Fruit fly (Drosophila melanogaster) whole organism, embryonic: ENCODE measurements around the gene Zdhhc8.

Experiments
- B-H1 ChIP-seq: fragments of 200-800 bp; sonication (Bioruptor generic); IDR thresholded peaks from 3 replicates; pipeline ENCODE4 v1.3.6; 2022; ENCODE audit warnings: missing biosample characterization, missing genetic modification characterization
- Bdp1 ChIP-seq: fragments of 200-800 bp; sonication (Bioruptor generic); optimal IDR thresholded peaks from 3 replicates; lab custom pipeline; 2016; ENCODE audit warnings: missing biosample characterization, missing genetic modification characterization
- CG13424 ChIP-seq: fragments of 200-800 bp; sonication (Bioruptor generic); optimal IDR thresholded peaks from 2 replicates; lab custom pipeline; 2019; ENCODE audit warnings: missing biosample characterization, mild to moderate bottlenecking, missing genetic modification characterization, moderate library complexity
- CG14050 ChIP-seq: fragments of 200-800 bp; sonication (Bioruptor generic); IDR thresholded peaks from 3 replicates; pipeline ENCODE4 v1.3.6; 2022; ENCODE audit warnings: missing biosample characterization, missing genetic modification characterization
- CG14710 ChIP-seq: fragments of 200-800 bp; sonication (Bioruptor generic); optimal IDR thresholded peaks from 3 replicates; lab custom pipeline; 2019; ENCODE audit warnings: missing biosample characterization, mild to moderate bottlenecking, missing genetic modification characterization, moderate library complexity
- CG15601 ChIP-seq: fragments of 200-800 bp; sonication (Bioruptor generic); optimal IDR thresholded peaks from 3 replicates; lab custom pipeline; 2019; ENCODE audit warnings: missing biosample characterization, mild to moderate bottlenecking, missing genetic modification characterization, moderate library complexity
- CG1647 ChIP-seq: fragments of 200-800 bp; sonication (Bioruptor generic); optimal IDR thresholded peaks from 3 replicates; lab custom pipeline; 2016; ENCODE audit warnings: missing biosample characterization, missing genetic modification characterization
- CG16863 ChIP-seq: fragments of 200-800 bp; sonication (Bioruptor generic); optimal IDR thresholded peaks from 3 replicates; lab custom pipeline; 2016; ENCODE audit warnings: missing biosample characterization, missing genetic modification characterization
- CG18262 ChIP-seq: fragments of 200-800 bp; optimal IDR thresholded peaks from 3 replicates; lab custom pipeline; 2019; ENCODE audit warnings: missing biosample characterization, mild to moderate bottlenecking, missing genetic modification characterization, moderate library complexity
- CG18619 ChIP-seq: fragments of 200-800 bp; sonication (Bioruptor generic); optimal IDR thresholded peaks from 3 replicates; lab custom pipeline; 2017; ENCODE audit warnings: missing biosample characterization, mild to moderate bottlenecking, missing genetic modification characterization
- CG2712 ChIP-seq: fragments of 200-800 bp; optimal IDR thresholded peaks from 3 replicates; lab custom pipeline; 2019; ENCODE audit warnings: missing biosample characterization, mild to moderate bottlenecking, missing genetic modification characterization, moderate library complexity
- CG3163 ChIP-seq: fragments of 200-800 bp; sonication (Bioruptor generic); optimal IDR thresholded peaks from 3 replicates; lab custom pipeline; 2016; ENCODE audit warnings: missing biosample characterization, missing genetic modification characterization
- CG32532 ChIP-seq: fragments of 200-800 bp; sonication (Bioruptor generic); IDR thresholded peaks from 2 replicates; pipeline ENCODE4 v1.3.6; 2022; ENCODE audit warnings: missing biosample characterization, missing genetic modification characterization
- CG34422 ChIP-seq: fragments of 200-800 bp; sonication (Bioruptor generic); IDR thresholded peaks from 3 replicates; pipeline ENCODE4 v1.3.6; 2022; ENCODE audit warnings: missing biosample characterization, missing genetic modification characterization
- CG8281 ChIP-seq: fragments of 200-800 bp; sonication (Bioruptor generic); optimal IDR thresholded peaks from 2 replicates; lab custom pipeline; 2018; ENCODE audit warnings: missing biosample characterization, mild to moderate bottlenecking, missing genetic modification characterization, moderate library complexity
- CG8765 ChIP-seq: fragments of 200-800 bp; sonication (Bioruptor generic); IDR thresholded peaks from 2 replicates; pipeline ENCODE4 v1.3.6; 2022; ENCODE audit warnings: missing biosample characterization, missing genetic modification characterization
- CG8944 ChIP-seq: fragments of 200-800 bp; sonication (Bioruptor generic); optimal IDR thresholded peaks from 3 replicates; lab custom pipeline; 2016; ENCODE audit warnings: missing biosample characterization, missing genetic modification characterization
- CG9817 ChIP-seq: fragments of 200-800 bp; sonication (Bioruptor generic); optimal IDR thresholded peaks from 2 replicates; lab custom pipeline; 2018; ENCODE audit warnings: missing biosample characterization, mild to moderate bottlenecking, missing genetic modification characterization, moderate library complexity
- Doc2 ChIP-seq: fragments of 200-800 bp; sonication (Bioruptor generic); IDR thresholded peaks from 2 replicates; pipeline ENCODE4 v1.3.6; 2022; ENCODE audit warnings: missing biosample characterization, missing genetic modification characterization
- ERR ChIP-seq: fragments of 200-800 bp; sonication (Bioruptor generic); optimal IDR thresholded peaks from 2 replicates; lab custom pipeline; 2016; ENCODE audit warnings: missing biosample characterization, missing genetic modification characterization
- GATAe ChIP-seq: fragments of 200-800 bp; sonication (Bioruptor generic); conservative IDR thresholded peaks from 2 replicates; pipeline ENCODE4 v1.3.6; 2022; ENCODE audit warnings: missing biosample characterization, missing genetic modification characterization
- Gsc ChIP-seq: fragments of 200-800 bp; sonication (Bioruptor generic); IDR thresholded peaks from 2 replicates; pipeline ENCODE4 v1.3.6; 2022; ENCODE audit warnings: missing biosample characterization, missing genetic modification characterization
- Gug ChIP-seq: fragments of 200-800 bp; sonication (Bioruptor generic); IDR thresholded peaks from 4 replicates; pipeline ENCODE4 v1.3.6; 2022; ENCODE audit warnings: missing biosample characterization, missing genetic modification characterization
- Hr51 ChIP-seq, 2 experiments: fragments of 200-800 bp; sonication (Bioruptor generic); optimal IDR thresholded peaks; 2 replicates in 1 of 2; 3 replicates in 1 of 2; lab custom pipeline; 2016 to 2018; ENCODE audit warnings: missing biosample characterization in 2 of 2, missing genetic modification characterization in 2 of 2, mild to moderate bottlenecking in 1 of 2, moderate library complexity in 1 of 2
- Lhr ChIP-seq: fragments of 200-800 bp; sonication (Bioruptor generic); optimal IDR thresholded peaks from 3 replicates; lab custom pipeline; 2017; ENCODE audit warnings: mild to moderate bottlenecking, missing biosample characterization, missing genetic modification reagents, missing genetic modification characterization
- Mrtf ChIP-seq: fragments of 200-800 bp; sonication (Bioruptor generic); IDR thresholded peaks from 3 replicates; pipeline ENCODE4 v1.3.6; 2022; ENCODE audit warnings: missing biosample characterization, missing genetic modification characterization
- NFAT ChIP-seq: fragments of 200-800 bp; sonication (Bioruptor generic); IDR thresholded peaks from 2 replicates; pipeline ENCODE4 v1.3.6; 2022; ENCODE audit warnings: missing biosample characterization, missing genetic modification characterization
- Optix ChIP-seq: fragments of 200-800 bp; sonication (Bioruptor generic); IDR thresholded peaks from 3 replicates; pipeline ENCODE4 v1.3.6; 2022; ENCODE audit warnings: missing biosample characterization, missing genetic modification characterization
- Side ChIP-seq: fragments of 200-800 bp; sonication (Bioruptor generic); optimal IDR thresholded peaks from 2 replicates; lab custom pipeline; 2016; ENCODE audit warnings: missing biosample characterization, missing genetic modification characterization
- Six4 ChIP-seq: fragments of 200-800 bp; sonication (Bioruptor generic); optimal IDR thresholded peaks from 2 replicates; lab custom pipeline; 2016; ENCODE audit warnings: missing biosample characterization, missing genetic modification characterization
- crol ChIP-seq: fragments of 200-800 bp; sonication (Bioruptor generic); IDR thresholded peaks from 2 replicates; pipeline ENCODE4 v1.3.6; 2022; ENCODE audit warnings: missing biosample characterization, missing genetic modification characterization
- dan ChIP-seq: fragments of 200-800 bp; sonication (Bioruptor generic); IDR thresholded peaks from 2 replicates; pipeline ENCODE4 v1.3.6; 2022; ENCODE audit warnings: missing biosample characterization, missing genetic modification characterization
- disco-r ChIP-seq: fragments of 200-800 bp; sonication (Bioruptor generic); optimal IDR thresholded peaks from 2 replicates; lab custom pipeline; 2016; ENCODE audit warnings: missing biosample characterization, missing genetic modification characterization
- dysf ChIP-seq: fragments of 200-800 bp; sonication (Bioruptor generic); IDR thresholded peaks from 3 replicates; pipeline ENCODE4 v1.3.6; 2022; ENCODE audit warnings: missing biosample characterization, missing genetic modification characterization
- gsb-n ChIP-seq: fragments of 200-800 bp; sonication (Bioruptor generic); optimal IDR thresholded peaks from 3 replicates; lab custom pipeline; 2018; ENCODE audit warnings: missing biosample characterization, mild to moderate bottlenecking, missing genetic modification characterization
- nau ChIP-seq: fragments of 200-800 bp; sonication (Bioruptor generic); optimal IDR thresholded peaks from 3 replicates; lab custom pipeline; 2017; ENCODE audit warnings: missing biosample characterization, mild to moderate bottlenecking, missing genetic modification characterization, missing genetic modification reagents
- oc ChIP-seq: fragments of 200-800 bp; sonication (Bioruptor generic); optimal IDR thresholded peaks from 2 replicates; lab custom pipeline; 2018; ENCODE audit warnings: missing biosample characterization, mild to moderate bottlenecking, missing genetic modification characterization, moderate library complexity
- phol ChIP-seq: fragments of 200-800 bp; sonication (Bioruptor generic); optimal IDR thresholded peaks from 3 replicates; lab custom pipeline; 2018; ENCODE audit warnings: missing biosample characterization, mild to moderate bottlenecking, missing genetic modification characterization, moderate library complexity
- row ChIP-seq: fragments of 200-800 bp; sonication (Bioruptor generic); IDR thresholded peaks from 3 replicates; pipeline ENCODE4 v1.3.6; 2022; ENCODE audit warnings: missing biosample characterization, missing genetic modification characterization
- seq ChIP-seq: fragments of 200-800 bp; sonication (Bioruptor generic); IDR thresholded peaks from 2 replicates; pipeline ENCODE4 v1.3.6; 2022; ENCODE audit warnings: missing biosample characterization, missing genetic modification characterization
- sisA ChIP-seq: fragments of 200-800 bp; sonication (Bioruptor generic); IDR thresholded peaks from 2 replicates; pipeline ENCODE4 v1.3.6; 2022; ENCODE audit warnings: missing biosample characterization, missing genetic modification characterization
- slbo ChIP-seq: fragments of 200-800 bp; sonication (Bioruptor generic); IDR thresholded peaks from 2 replicates; pipeline ENCODE4 v1.3.6; 2022; ENCODE audit warnings: missing biosample characterization, missing genetic modification characterization
- sug ChIP-seq: fragments of 200-800 bp; optimal IDR thresholded peaks from 2 replicates; lab custom pipeline; 2019; ENCODE audit warnings: missing biosample characterization, mild to moderate bottlenecking, missing genetic modification characterization, moderate library complexity
- tll ChIP-seq, 2 experiments: fragments of 200-800 bp in 1 of 2; fragments of >200 bp in 1 of 2; sonication (Bioruptor generic) in 1 of 2; optimal IDR thresholded peaks; 2 replicates each; lab custom pipeline; 2017 to 2019; ENCODE audit warnings: missing biosample characterization in 2 of 2, missing genetic modification characterization in 2 of 2, mild to moderate bottlenecking in 1 of 2, moderate library complexity in 1 of 2
- ttk ChIP-seq: fragments of 200-800 bp; sonication (Bioruptor generic); IDR thresholded peaks from 2 replicates; pipeline ENCODE4 v2.1.2; 2022; ENCODE audit warnings: missing biosample characterization, missing genetic modification characterization
- unc-4 ChIP-seq: fragments of 200-800 bp; sonication (Bioruptor generic); IDR thresholded peaks from 2 replicates; pipeline ENCODE4 v1.3.6; 2022; ENCODE audit warnings: missing biosample characterization, missing genetic modification characterization; ENCODE audit not compliant: partially characterized antibody
- vvl ChIP-seq: fragments of 200-800 bp; sonication (Bioruptor generic); IDR thresholded peaks from 2 replicates; pipeline ENCODE4 v1.3.6; 2022; ENCODE audit warnings: missing biosample characterization, missing genetic modification characterization
- zen ChIP-seq: fragments of 200-800 bp; sonication (Bioruptor generic); optimal IDR thresholded peaks from 3 replicates; lab custom pipeline; 2018; ENCODE audit warnings: missing biosample characterization, mild to moderate bottlenecking, missing genetic modification characterization, moderate library complexity

Zdhhc8 gene

dm6 chrX:9352112-9353096 is 3.6 kb downstream of the Zdhhc8 start (continued):
- TF ChIP-seq CG8281, result peak; percentile 64
- peak; percentile 70 for TF ChIP-seq Six4 (GFP tag; lab: Kevin White, UChicago)
- no peak for TF ChIP-seq Doc2 (GFP tag; lab: Robert Waterston, UW)
- TF ChIP-seq CG8944 (GFP tag; lab: Kevin White, UChicago), result peak; percentile 30
- TF ChIP-seq Hr51 (GFP tag; optimal IDR thresholded peaks at IDR 0.05; lab: Kevin White, UChicago), result peak; percentile 37 to 89
- peak; percentile 91 for TF ChIP-seq vvl (GFP tag; lab: Robert Waterston, UW)
- peak; percentile 39 for TF ChIP-seq ERR
- TF ChIP-seq dan, result no peak
- peak; percentile 71 for TF ChIP-seq ttk
- TF ChIP-seq B-H1 (GFP tag; lab: Robert Waterston, UW), result peak; percentile 69
- peak; percentile 84 for TF ChIP-seq phol (tag; lab: Kevin White, UChicago)
- peak; percentile 86 for TF ChIP-seq oc (tag; lab: Kevin White, UChicago)
- peak; percentile 89 for TF ChIP-seq CG32532
- TF ChIP-seq CG18619 (GFP tag; lab: Kevin White, UChicago), result peak; percentile 77
- TF ChIP-seq sug (tag; lab: Kevin White, UChicago), result peak; percentile 78
- TF ChIP-seq tll (GFP tag; optimal IDR thresholded peaks at IDR 0.05; lab: Kevin White, UChicago), result no peak
- peak; percentile 59 for TF ChIP-seq zen (tag; lab: Kevin White, UChicago)
- TF ChIP-seq CG13424 (tag; lab: Kevin White, UChicago), result peak; percentile 87
- TF ChIP-seq dysf (GFP tag; lab: Robert Waterston, UW), result peak; percentile 88
- TF ChIP-seq nau (GFP tag; lab: Kevin White, UChicago), result peak; percentile 83
- peak; percentile 43 for TF ChIP-seq disco-r
- TF ChIP-seq unc-4 (GFP tag; lab: Robert Waterston, UW), result no peak
- peak; percentile 85 for TF ChIP-seq row (GFP tag; lab: Robert Waterston, UW)
- TF ChIP-seq CG3163 (GFP tag; lab: Kevin White, UChicago), result no peak
- peak; percentile 46 for TF ChIP-seq Bdp1
- TF ChIP-seq CG14050, result peak; percentile 68
- TF ChIP-seq CG15601, result peak; percentile 52
- peak; percentile 57 for TF ChIP-seq NFAT (GFP tag; lab: Robert Waterston, UW)
- peak; percentile 70 for TF ChIP-seq crol
- 0 out of 2 replicates have a peak, but pooled peaks have one; percentile 15 for TF ChIP-seq Gsc (GFP tag; lab: Robert Waterston, UW)
- TF ChIP-seq Side (GFP tag; lab: Kevin White, UChicago), result peak; percentile 65
- peak; percentile 73 for TF ChIP-seq CG34422
- peak; percentile 64; the same call in 2 of the 3 replicates for TF ChIP-seq Mrtf
- TF ChIP-seq Gug (GFP tag; lab: Robert Waterston, UW), result peak; percentile 55; the same call in 3 of the 4 replicates
- TF ChIP-seq CG18262 (tag; lab: Kevin White, UChicago), result peak; percentile 78
- TF ChIP-seq Optix (GFP tag; lab: Robert Waterston, UW), result peak; percentile 42; the same call in 1 of the 3 replicates
- peak; percentile 13; the same call in 1 of the 2 replicates for TF ChIP-seq GATAe (GFP tag; lab: Robert Waterston, UW)
- TF ChIP-seq CG9817 (tag; lab: Kevin White, UChicago), result peak; percentile 77
- TF ChIP-seq CG1647, result peak; percentile 64
- TF ChIP-seq CG8765 (GFP tag; lab: Robert Waterston, UW), result peak; percentile 59; the same call in 1 of the 2 replicates
- peak; percentile 60 for TF ChIP-seq CG14710
- peak; percentile 64 for TF ChIP-seq CG16863
- TF ChIP-seq Lhr (GFP tag; lab: Kevin White, UChicago), result no peak
- TF ChIP-seq gsb-n (tag; lab: Kevin White, UChicago), result peak; percentile 69
- peak; percentile 86 for TF ChIP-seq CG2712
- TF ChIP-seq sisA (GFP tag; lab: Robert Waterston, UW), result peak; percentile 64
- peak; percentile 87 for TF ChIP-seq slbo (GFP tag; lab: Robert Waterston, UW)
- TF ChIP-seq seq (GFP tag; lab: Robert Waterston, UW), result peak; percentile 74
